Worm (Caenorhabditis elegans) whole organism, mixed stage, embryonic: ENCODE results near the gene F09C6.12.

ENCODE experiments used
- elt-1 ChIP-seq: sonication (generic microtip); optimal IDR thresholded peaks from 2 replicates; lab custom pipeline; 2017; ENCODE audit warnings: missing genetic modification characterization, mild to moderate bottlenecking, missing compliant biosample characterization, antibody characterized with exemption, moderate library complexity, borderline replicate concordance; ENCODE audit not compliant: insufficient read depth
- elt-3 ChIP-seq: fragments of 150-350 bp; optimal IDR thresholded peaks from 2 replicates; lab custom pipeline; 2014; ENCODE audit warnings: missing biosample characterization, missing genetic modification characterization
- flh-1 ChIP-seq: fragments of 200-800 bp; sonication (Bioruptor generic); optimal IDR thresholded peaks from 2 replicates; lab custom pipeline; 2018; ENCODE audit warnings: mild to moderate bottlenecking, missing genetic modification characterization, moderate library complexity, missing compliant biosample characterization
- lin-13 ChIP-seq: fragments of 150-350 bp; optimal IDR thresholded peaks from 2 replicates; lab custom pipeline; 2014; ENCODE audit warnings: missing biosample characterization, missing genetic modification characterization
- mab-5 ChIP-seq: fragments of 150-350 bp; optimal IDR thresholded peaks from 2 replicates; lab custom pipeline; 2014; ENCODE audit warnings: missing biosample characterization, missing genetic modification characterization
- mep-1 ChIP-seq: fragments of 150-350 bp; optimal IDR thresholded peaks from 2 replicates; lab custom pipeline; 2017; ENCODE audit warnings: missing biosample characterization, missing genetic modification reagents, missing genetic modification characterization, inconsistent platforms
- mls-2 ChIP-seq: sonication (generic microtip); optimal IDR thresholded peaks from 2 replicates; lab custom pipeline; 2016; ENCODE audit warnings: mild to moderate bottlenecking, missing genetic modification characterization, moderate library complexity, missing compliant biosample characterization
- nhr-12 ChIP-seq: fragments of 150-350 bp; optimal IDR thresholded peaks from 2 replicates; lab custom pipeline; 2014; ENCODE audit warnings: missing biosample characterization, missing genetic modification characterization
- snpc-4 ChIP-seq: fragments of 150-350 bp; optimal IDR thresholded peaks from 2 replicates; lab custom pipeline; 2014; ENCODE audit warnings: missing biosample characterization, missing genetic modification characterization
- sptf-1 ChIP-seq: sonication (generic microtip); optimal IDR thresholded peaks from 2 replicates; lab custom pipeline; 2017; ENCODE audit warnings: mild to moderate bottlenecking, missing genetic modification characterization, moderate library complexity, missing compliant biosample characterization
- unc-62 ChIP-seq: fragments of 150-350 bp; optimal IDR thresholded peaks from 2 replicates; lab custom pipeline; 2014; ENCODE audit warnings: missing biosample characterization, missing genetic modification reagents, missing genetic modification characterization
- ztf-11 ChIP-seq: fragments of 150-350 bp; optimal IDR thresholded peaks from 2 replicates; lab custom pipeline; 2014; ENCODE audit warnings: missing biosample characterization, missing genetic modification characterization

- no peak for TF ChIP-seq flh-1 (GFP tag; lab: Kevin White, UChicago)
- no peak for TF ChIP-seq elt-1 (tag; lab: Kevin White, UChicago)
- TF ChIP-seq lin-13 = no peak
- no peak for TF ChIP-seq mls-2 (tag; lab: Kevin White, UChicago)
- TF ChIP-seq ztf-11 = no peak
- no peak for TF ChIP-seq elt-3
- no peak for TF ChIP-seq mab-5 (tag; lab: Kevin White, UChicago)
- no peak for TF ChIP-seq nhr-12 (tag; lab: Kevin White, UChicago)
- no peak for TF ChIP-seq sptf-1 (tag; lab: Kevin White, UChicago)
- TF ChIP-seq mep-1 (tag; lab: Kevin White, UChicago) = no peak
- no peak for TF ChIP-seq snpc-4 (tag; lab: Kevin White, UChicago)
- no peak for TF ChIP-seq unc-62
These were observed 42.4 kb upstream of the F09C6.12 start for ce11 chrV:16840283-16840682.
